Worm (Caenorhabditis elegans): ENCODE results near the gene vab-19.

Gene vab-19

DNA sequence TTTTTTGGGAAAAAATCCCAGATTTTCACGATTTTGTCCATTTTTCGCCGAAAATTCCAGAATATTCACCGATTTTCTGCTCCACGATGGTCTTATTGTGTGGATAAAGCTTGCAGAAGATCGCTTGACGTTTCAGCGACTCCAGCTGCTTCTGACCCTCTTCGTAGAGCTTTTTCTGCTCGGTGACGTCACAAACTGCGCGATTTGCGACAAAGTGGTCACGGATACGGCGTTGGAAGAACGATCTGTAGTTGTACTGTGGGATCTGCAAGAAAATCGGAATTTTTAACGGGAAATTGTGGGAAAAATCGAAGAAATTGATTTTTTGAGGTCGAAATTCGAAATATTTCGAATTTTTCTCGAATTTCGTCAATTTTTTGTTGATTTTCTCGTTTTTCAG is 35.5 kb downstream of the vab-19 start, which contains the start of gene mnat-1:
Gene mnat-1, minus strand, starts transcription at position 101 of the 400 bp plus-strand sequence.
- TF ChIP-seq eyg-1 (tag; optimal IDR thresholded peaks at IDR 0.05), result no peak
- TF ChIP-seq rnt-1 (tag; optimal IDR thresholded peaks at IDR 0.05), result no peak
- no peak for TF ChIP-seq pat-9 (tag; optimal IDR thresholded peaks at IDR 0.05)
- no peak for TF ChIP-seq ceh-30 (tag; optimal IDR thresholded peaks at IDR 0.05)
- TF ChIP-seq lin-11 (tag; optimal IDR thresholded peaks at IDR 0.05), result no peak
- TF ChIP-seq Y22D7AL.16 (tag; optimal IDR thresholded peaks at IDR 0.05), result no peak
- TF ChIP-seq T23F11.4 (GFP tag; optimal IDR thresholded peaks at IDR 0.05), result no peak
- TF ChIP-seq madf-2 (tag; optimal IDR thresholded peaks at IDR 0.05), result no peak

DNA sequence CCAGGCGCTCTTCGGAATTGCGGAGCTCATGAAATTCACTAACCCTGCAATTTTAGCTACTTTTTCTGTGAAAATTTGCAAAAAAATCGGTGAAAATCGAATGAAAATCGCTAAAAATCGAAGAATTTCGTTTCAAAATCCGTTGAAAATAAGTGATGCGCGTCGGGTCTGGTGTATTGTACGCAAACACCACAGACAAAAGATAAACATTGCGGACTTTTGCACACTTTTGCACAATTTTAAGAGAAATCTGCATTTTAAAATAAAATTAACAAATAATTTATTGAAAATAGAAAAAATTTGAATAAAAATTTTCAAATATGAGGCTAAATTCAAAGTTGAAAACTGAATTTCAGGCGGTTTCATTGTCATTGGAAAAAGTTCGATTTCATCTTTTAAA is 36.0 kb downstream of the vab-19 start, which contains the start of gene F53G2.12:
Gene F53G2.12, minus strand, starts transcription at position 44 of the 400 bp plus-strand sequence.
- TF ChIP-seq madf-2 (tag; optimal IDR thresholded peaks at IDR 0.05) (no peak), C08G9.2 (tag; optimal IDR thresholded peaks at IDR 0.05) (no peak), unc-3 (GFP tag; conservative IDR thresholded peaks at IDR 0.05) (no peak), unc-3 (tag; optimal IDR thresholded peaks at IDR 0.05) (no peak), pax-1 (tag; optimal IDR thresholded peaks at IDR 0.05) (no peak), ceh-6 (GFP tag; optimal IDR thresholded peaks at IDR 0.05) (no peak), pat-9 (tag; optimal IDR thresholded peaks at IDR 0.05) (no peak), K09A11.1 (tag; optimal IDR thresholded peaks at IDR 0.05; ENCODE audit: insufficient read depth) (no peak)

DNA sequence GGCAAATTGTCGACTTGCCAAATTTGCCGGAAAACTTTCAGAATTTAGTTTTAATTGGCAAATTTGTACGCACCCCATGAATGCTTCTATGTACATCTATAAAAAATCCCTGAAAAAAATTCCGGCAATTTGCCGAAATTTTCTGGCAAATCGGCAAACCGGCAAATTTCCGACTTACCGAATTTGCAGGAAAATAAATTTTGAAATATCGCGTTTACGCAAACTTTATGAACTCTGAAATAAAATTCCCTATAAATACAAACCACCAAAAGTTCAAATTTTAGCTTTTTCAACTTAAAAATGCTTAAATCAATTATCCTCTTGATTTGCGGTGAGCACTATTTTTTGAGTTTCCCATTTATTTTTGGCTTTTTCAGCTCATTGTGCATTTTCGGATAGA is 37.0 kb downstream of the vab-19 start, which contains the start of gene F53G2.3:
Gene F53G2.3, plus strand, starts transcription at position 301 of the 400 bp plus-strand sequence.
- TF ChIP-seq ceh-9 (tag; optimal IDR thresholded peaks at IDR 0.05) (no peak), C38D4.7 (GFP tag; optimal IDR thresholded peaks at IDR 0.05) (no peak), F13H6.1 (tag; optimal IDR thresholded peaks at IDR 0.05) (no peak), unc-86 (tag; optimal IDR thresholded peaks at IDR 0.05) (no peak), rnt-1 (tag; optimal IDR thresholded peaks at IDR 0.05) (no peak), fkh-6 (tag; optimal IDR thresholded peaks at IDR 0.05) (no peak), syd-9 (tag; optimal IDR thresholded peaks at IDR 0.05) (no peak), ceh-6 (GFP tag; optimal IDR thresholded peaks at IDR 0.05) (no peak), hlh-6 (tag; optimal IDR thresholded peaks at IDR 0.05) (no peak), ztf-16 (tag; optimal IDR thresholded peaks at IDR 0.05) (no peak)

DNA sequence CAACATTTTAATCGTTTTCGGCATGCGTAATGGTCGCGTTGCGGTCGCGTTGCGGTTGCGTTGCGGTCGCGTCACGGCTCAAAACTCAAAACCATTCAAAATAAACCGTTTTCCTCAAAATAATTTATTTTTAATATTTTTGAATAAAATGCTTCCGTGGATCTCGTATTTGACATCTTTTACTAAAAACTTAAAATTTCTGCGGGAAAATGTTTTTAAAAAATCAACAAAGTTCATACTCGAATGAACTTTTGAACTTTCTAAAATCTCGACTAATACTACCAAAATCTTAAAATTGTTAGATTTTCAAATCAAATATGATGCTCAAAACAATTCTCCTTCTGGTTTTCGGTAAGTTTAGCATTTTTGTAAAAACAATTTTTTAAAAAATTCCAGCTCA is 38.5 kb downstream of the vab-19 start, which contains the start of gene F53G2.2:
Gene F53G2.2, plus strand, starts transcription at position 301 of the 400 bp plus-strand sequence.
- TF ChIP-seq ceh-18 (tag; optimal IDR thresholded peaks at IDR 0.05), result no peak
- TF ChIP-seq ahr-1 (tag; optimal IDR thresholded peaks at IDR 0.05), result no peak

DNA sequence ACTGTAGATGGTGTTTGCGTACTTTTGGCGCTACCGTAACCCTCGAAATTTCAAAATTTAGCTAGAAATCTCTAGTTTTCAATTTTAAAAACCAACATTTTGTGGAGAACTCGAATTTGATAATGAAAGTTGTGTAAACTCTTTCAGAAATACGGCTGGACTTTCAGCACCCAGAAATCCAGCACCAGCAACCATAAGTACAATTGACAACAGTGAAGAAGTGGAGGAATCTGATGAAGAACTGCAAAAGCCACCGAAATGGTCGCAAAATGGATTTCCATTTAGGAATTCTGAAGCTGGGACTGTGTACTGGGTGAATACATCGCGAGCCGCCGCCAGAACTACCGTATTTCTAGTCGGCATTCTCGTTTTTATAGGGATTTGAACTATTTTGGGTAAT is 40.4 kb downstream of the vab-19 start, which contains the start of gene F53G2.13:
Gene F53G2.13, plus strand, starts transcription at position 301 of the 400 bp plus-strand sequence.
- TF ChIP-seq sox-2 (GFP tag; IDR thresholded peaks at IDR 0.05), result no peak
- TF ChIP-seq unc-3 (GFP tag; conservative IDR thresholded peaks at IDR 0.05), result no peak
- TF ChIP-seq unc-3 (tag; optimal IDR thresholded peaks at IDR 0.05), result no peak
- no peak for TF ChIP-seq odd-2 (tag; optimal IDR thresholded peaks at IDR 0.05)
- no peak for TF ChIP-seq ceh-6 (GFP tag; optimal IDR thresholded peaks at IDR 0.05)
- no peak for TF ChIP-seq ttx-3 (tag; optimal IDR thresholded peaks at IDR 0.05)
- TF ChIP-seq dmd-4 (tag; optimal IDR thresholded peaks at IDR 0.05; ENCODE audit: borderline replicate concordance), result no peak
- TF ChIP-seq ceh-19 (GFP tag; optimal IDR thresholded peaks at IDR 0.05), result no peak
- no peak for TF ChIP-seq hlh-30 (tag; optimal IDR thresholded peaks at IDR 0.05; ENCODE audit: insufficient read depth)
- no peak for TF ChIP-seq syd-9 (tag; optimal IDR thresholded peaks at IDR 0.05)
- no peak for TF ChIP-seq nhr-11 (tag; optimal IDR thresholded peaks at IDR 0.05)
- no peak for TF ChIP-seq unc-86 (tag; optimal IDR thresholded peaks at IDR 0.05)
- no peak for TF ChIP-seq ceh-2 (tag; optimal IDR thresholded peaks at IDR 0.05)
- TF ChIP-seq eyg-1 (tag; optimal IDR thresholded peaks at IDR 0.05), result no peak
- TF ChIP-seq tbx-7 (tag; optimal IDR thresholded peaks at IDR 0.05), result no peak
- TF ChIP-seq T23F11.4 (GFP tag; optimal IDR thresholded peaks at IDR 0.05), result no peak
- TF ChIP-seq elt-2 (tag; optimal IDR thresholded peaks at IDR 0.05), result no peak
- TF ChIP-seq rnt-1 (tag; optimal IDR thresholded peaks at IDR 0.05), result no peak

Measured in whole organism, late embryonic.